Worm (Caenorhabditis elegans) whole organism, late embryonic: ENCODE measurements around the gene spe-39.

Source experiments
- F13H6.1 ChIP-seq: sonication (generic microtip); optimal IDR thresholded peaks from 2 replicates; lab custom pipeline; 2016; ENCODE audit warnings: missing genetic modification characterization, missing compliant biosample characterization
- ahr-1 ChIP-seq: sonication (generic microtip); optimal IDR thresholded peaks from 2 replicates; lab custom pipeline; 2016; ENCODE audit warnings: missing genetic modification characterization, missing compliant biosample characterization
- ama-1 ChIP-seq: fragments of 150-350 bp; optimal IDR thresholded peaks from 2 replicates; lab custom pipeline; 2014
- ceh-14 ChIP-seq: sonication (generic microtip); optimal IDR thresholded peaks from 2 replicates; lab custom pipeline; 2016; ENCODE audit warnings: missing genotype, missing genetic modification characterization, missing compliant biosample characterization
- ceh-19 ChIP-seq: fragments of 200-800 bp; sonication (Bioruptor generic); optimal IDR thresholded peaks from 2 replicates; lab custom pipeline; 2018; ENCODE audit warnings: mild to moderate bottlenecking, missing genetic modification characterization, missing compliant biosample characterization
- ceh-2 ChIP-seq: sonication (generic microtip); optimal IDR thresholded peaks from 2 replicates; lab custom pipeline; 2016; ENCODE audit warnings: missing genotype, missing genetic modification characterization, missing compliant biosample characterization
- ceh-22 ChIP-seq: sonication (generic microtip); optimal IDR thresholded peaks from 2 replicates; lab custom pipeline; 2017; ENCODE audit warnings: missing biosample characterization, missing genetic modification characterization
- ceh-34 ChIP-seq: sonication (generic microtip); optimal IDR thresholded peaks from 2 replicates; lab custom pipeline; 2016; ENCODE audit warnings: mild to moderate bottlenecking, missing genetic modification characterization, missing compliant biosample characterization
- ceh-6 ChIP-seq: fragments of 200-800 bp; sonication (Bioruptor generic); optimal IDR thresholded peaks from 2 replicates; lab custom pipeline; 2018; ENCODE audit warnings: mild to moderate bottlenecking, missing genetic modification characterization, missing compliant biosample characterization
- ceh-9 ChIP-seq: sonication (generic microtip); optimal IDR thresholded peaks from 2 replicates; lab custom pipeline; 2016; ENCODE audit warnings: mild to moderate bottlenecking, missing genetic modification characterization, inconsistent platforms, missing compliant biosample characterization
- ets-4 ChIP-seq: sonication (generic microtip); optimal IDR thresholded peaks from 2 replicates; lab custom pipeline; 2016; ENCODE audit warnings: missing genetic modification characterization, missing compliant biosample characterization
- eyg-1 ChIP-seq: sonication (generic microtip); optimal IDR thresholded peaks from 2 replicates; lab custom pipeline; 2016; ENCODE audit warnings: missing genotype, missing genetic modification characterization, missing compliant biosample characterization
- fax-1 ChIP-seq: sonication (generic microtip); optimal IDR thresholded peaks from 2 replicates; lab custom pipeline; 2016; ENCODE audit warnings: missing genotype, missing genetic modification characterization, missing compliant biosample characterization
- gmeb-2 ChIP-seq: sonication (generic microtip); optimal IDR thresholded peaks from 2 replicates; lab custom pipeline; 2016; ENCODE audit warnings: missing genetic modification characterization, inconsistent platforms, missing compliant biosample characterization
- hlh-6 ChIP-seq: sonication (generic microtip); optimal IDR thresholded peaks from 2 replicates; lab custom pipeline; 2016; ENCODE audit warnings: missing genotype, missing genetic modification characterization, missing compliant biosample characterization
- lin-11 ChIP-seq: fragments of 200-800 bp; sonication (Bioruptor generic); optimal IDR thresholded peaks from 2 replicates; lab custom pipeline; 2018; ENCODE audit warnings: mild to moderate bottlenecking, missing genetic modification characterization, missing compliant biosample characterization
- madf-2 ChIP-seq: sonication (generic microtip); optimal IDR thresholded peaks from 2 replicates; lab custom pipeline; 2017; ENCODE audit warnings: missing genetic modification characterization, missing compliant biosample characterization
- mec-3 ChIP-seq: sonication (generic microtip); optimal IDR thresholded peaks from 2 replicates; lab custom pipeline; 2016; ENCODE audit warnings: borderline replicate concordance, missing genetic modification characterization, missing compliant biosample characterization
- nhr-232 ChIP-seq: sonication (generic microtip); optimal IDR thresholded peaks from 2 replicates; lab custom pipeline; 2016; ENCODE audit warnings: missing genetic modification characterization, missing compliant biosample characterization
- odd-2 ChIP-seq: sonication (generic microtip); optimal IDR thresholded peaks from 2 replicates; lab custom pipeline; 2017; ENCODE audit warnings: antibody characterized with exemption, mild to moderate bottlenecking, missing genetic modification characterization, missing compliant biosample characterization
- pag-3 ChIP-seq: sonication (generic microtip); optimal IDR thresholded peaks from 2 replicates; lab custom pipeline; 2016; ENCODE audit warnings: missing compliant biosample characterization, missing genetic modification characterization, borderline replicate concordance
- pha-2 ChIP-seq: sonication (generic microtip); optimal IDR thresholded peaks from 2 replicates; lab custom pipeline; 2017; ENCODE audit warnings: mild to moderate bottlenecking, missing genetic modification characterization, missing compliant biosample characterization
- pha-4 ChIP-seq: fragments of 150-350 bp; optimal IDR thresholded peaks from 2 replicates; lab custom pipeline; 2018; ENCODE audit warnings: missing biosample characterization, missing genetic modification reagents, missing genetic modification characterization
- syd-9 ChIP-seq: sonication (generic microtip); optimal IDR thresholded peaks from 2 replicates; lab custom pipeline; 2016; ENCODE audit warnings: mild to moderate bottlenecking, missing genetic modification characterization, moderate library complexity, missing compliant biosample characterization
- tbx-2 ChIP-seq: sonication (generic microtip); optimal IDR thresholded peaks from 2 replicates; lab custom pipeline; 2016; ENCODE audit warnings: missing genetic modification characterization, missing compliant biosample characterization
- ttx-3 ChIP-seq: sonication (generic microtip); optimal IDR thresholded peaks from 2 replicates; lab custom pipeline; 2016; ENCODE audit warnings: missing genetic modification reagents, missing genetic modification characterization, missing compliant biosample characterization
- zip-5 ChIP-seq: sonication (generic microtip); optimal IDR thresholded peaks from 2 replicates; lab custom pipeline; 2016; ENCODE audit warnings: missing genetic modification characterization, missing compliant biosample characterization

Gene spe-39

DNA sequence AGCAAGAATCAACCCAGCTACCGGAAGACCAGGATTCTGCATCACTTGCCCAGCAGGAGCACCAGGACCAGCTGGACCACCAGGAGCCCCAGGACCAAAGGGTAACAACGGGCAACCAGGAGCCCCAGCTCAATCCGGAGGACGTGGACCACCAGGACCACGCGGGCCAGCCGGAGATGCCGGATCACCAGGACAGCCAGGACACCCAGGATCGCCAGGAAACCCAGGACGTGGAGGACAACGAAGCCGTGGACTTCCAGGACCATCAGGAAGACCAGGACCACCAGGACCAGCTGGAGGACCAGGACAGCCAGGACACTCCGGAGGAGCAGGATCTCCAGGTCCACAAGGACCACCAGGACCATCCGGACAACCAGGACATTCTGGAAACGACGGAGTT lies 46.3 kb downstream of the spe-39 start:
- no peak for TF ChIP-seq ceh-22 (tag; lab: Kevin White, UChicago)
- TF ChIP-seq pha-4 (tag; lab: Kevin White, UChicago), result no peak
- TF ChIP-seq F13H6.1 (tag; lab: Kevin White, UChicago), result no peak
- no peak for TF ChIP-seq ceh-14 (tag; lab: Kevin White, UChicago)
- no peak for TF ChIP-seq hlh-6
- no peak for TF ChIP-seq tbx-2 (tag; lab: Kevin White, UChicago)
- TF ChIP-seq nhr-232 (tag; lab: Kevin White, UChicago), result no peak
- TF ChIP-seq lin-11 (tag; lab: Kevin White, UChicago), result no peak
- TF ChIP-seq ceh-9, result no peak
- TF ChIP-seq ceh-2 (tag; lab: Kevin White, UChicago), result no peak
- TF ChIP-seq ceh-19 (GFP tag; lab: Kevin White, UChicago), result no peak
- TF ChIP-seq syd-9, result no peak
- no peak for TF ChIP-seq ets-4 (tag; lab: Kevin White, UChicago)
- TF ChIP-seq zip-5 (tag; lab: Kevin White, UChicago), result no peak

DNA sequence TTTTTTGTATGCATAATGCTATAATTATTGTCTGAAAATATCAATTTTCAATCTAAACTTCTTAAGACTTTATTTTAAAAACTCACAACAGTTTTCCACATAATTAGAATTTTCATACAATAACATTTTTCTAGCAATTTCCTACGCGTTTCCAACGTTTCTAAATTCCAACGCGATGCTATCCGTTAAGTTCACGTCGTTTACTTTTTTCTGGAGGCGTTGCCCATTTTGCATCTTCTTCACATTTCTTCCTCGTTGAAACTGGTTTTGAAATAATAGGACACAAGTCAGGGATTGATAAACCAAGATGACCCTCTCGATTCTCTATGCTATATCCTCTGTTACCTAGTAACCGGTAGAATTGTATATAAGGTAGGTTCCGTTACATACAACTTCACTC lies 50.0 kb downstream of the spe-39 start, which contains the start of the genes T15B7.14 and col-143:
T15B7.14 (minus strand) TSS at position 101 of the 400 bp plus-strand sequence.
col-143 (plus strand) TSS at position 394 of the 400 bp plus-strand sequence.
- TF ChIP-seq pha-2 (tag; lab: Kevin White, UChicago), result no peak
- no peak for TF ChIP-seq mec-3
- TF ChIP-seq pag-3, result no peak
- TF ChIP-seq fax-1 (tag; lab: Kevin White, UChicago), result no peak
- TF ChIP-seq ttx-3 (tag; lab: Kevin White, UChicago), result no peak
- TF ChIP-seq ahr-1 (tag; lab: Kevin White, UChicago), result no peak
- no peak for TF ChIP-seq ceh-34
- no peak for TF ChIP-seq gmeb-2 (tag; lab: Kevin White, UChicago)
- TF ChIP-seq madf-2 (tag; lab: Kevin White, UChicago), result no peak
- TF ChIP-seq ceh-19 (GFP tag; lab: Kevin White, UChicago), result no peak
- no peak for TF ChIP-seq ceh-22 (tag; lab: Kevin White, UChicago)
- TF ChIP-seq ceh-6 (GFP tag; lab: Kevin White, UChicago), result no peak
- TF ChIP-seq odd-2 (tag; lab: Kevin White, UChicago), result no peak

DNA sequence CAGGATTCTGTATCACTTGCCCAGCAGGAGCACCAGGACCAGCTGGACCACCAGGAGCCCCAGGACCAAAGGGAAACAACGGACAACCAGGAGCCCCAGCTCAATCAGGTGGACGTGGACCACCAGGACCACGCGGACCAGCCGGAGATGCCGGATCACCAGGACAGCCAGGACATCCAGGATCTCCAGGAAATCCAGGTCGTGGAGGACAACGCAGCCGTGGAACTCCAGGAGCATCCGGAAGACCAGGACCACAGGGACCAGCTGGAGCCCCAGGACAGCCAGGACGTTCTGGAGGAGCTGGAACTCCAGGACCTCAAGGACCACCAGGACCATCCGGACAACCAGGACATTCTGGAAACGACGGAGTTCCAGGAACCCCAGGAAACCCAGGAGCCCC lies 50.8 kb downstream of the spe-39 start:
- TF ChIP-seq ama-1 (lab: Kevin White, UChicago) (no peak), ceh-9 (no peak), eyg-1 (tag; lab: Kevin White, UChicago) (no peak)
